Worm (Caenorhabditis elegans) whole organism, late embryonic: Measurements from ENCODE around the gene efhc-1.

Experiments used
- ceh-22 ChIP-seq: sonication (generic microtip); optimal IDR thresholded peaks from 2 replicates; lab custom pipeline; 2017; ENCODE audit warnings: missing biosample characterization, missing genetic modification characterization
- ceh-31 ChIP-seq: sonication (generic microtip); optimal IDR thresholded peaks from 2 replicates; lab custom pipeline; 2016; ENCODE audit warnings: missing genetic modification characterization, missing compliant biosample characterization
- eyg-1 ChIP-seq: sonication (generic microtip); optimal IDR thresholded peaks from 2 replicates; lab custom pipeline; 2016; ENCODE audit warnings: missing genotype, missing genetic modification characterization, missing compliant biosample characterization
- lin-11 ChIP-seq: fragments of 200-800 bp; sonication (Bioruptor generic); optimal IDR thresholded peaks from 2 replicates; lab custom pipeline; 2018; ENCODE audit warnings: mild to moderate bottlenecking, missing genetic modification characterization, missing compliant biosample characterization
- nhr-11 ChIP-seq: fragments of 150-350 bp; optimal IDR thresholded peaks from 2 replicates; lab custom pipeline; 2014; ENCODE audit warnings: missing biosample characterization, missing genetic modification characterization
- pag-3 ChIP-seq: sonication (generic microtip); optimal IDR thresholded peaks from 2 replicates; lab custom pipeline; 2016; ENCODE audit warnings: missing compliant biosample characterization, missing genetic modification characterization, borderline replicate concordance
- unc-55 ChIP-seq: sonication (generic microtip); optimal IDR thresholded peaks from 2 replicates; lab custom pipeline; 2017; ENCODE audit warnings: missing biosample characterization, missing genetic modification reagents, missing genetic modification characterization

ce11 chrX:10336138-10336537 lies 22.0 kb upstream of the efhc-1 start, which contains the start of gene idpa-3:
- TF ChIP-seq lin-11 (tag; lab: Kevin White, UChicago) (no peak), pag-3 (tag; lab: Kevin White, UChicago) (no peak), nhr-11 (tag; lab: Kevin White, UChicago) (no peak), ceh-31 (tag; lab: Kevin White, UChicago) (no peak), ceh-22 (tag; lab: Kevin White, UChicago) (no peak), unc-55 (no peak), eyg-1 (tag; lab: Kevin White, UChicago) (no peak)
